Worm (Caenorhabditis elegans): Measurements from ENCODE around the gene rfc-2.

ce11 chrIV:1385500-1385899 lies 38.4 kb downstream of the rfc-2 start:
- TF ChIP-seq jun-1 (tag; optimal IDR thresholded peaks at IDR 0.05) (no peak), nhr-76 (tag; optimal IDR thresholded peaks at IDR 0.05) (no peak), ama-1 (optimal IDR thresholded peaks at IDR 0.05) (no peak), zag-1 (tag; optimal IDR thresholded peaks at IDR 0.05) (no peak), elt-1 (tag; optimal IDR thresholded peaks at IDR 0.05) (no peak), tbx-2 (tag; optimal IDR thresholded peaks at IDR 0.05) (no peak), unc-39 (tag; optimal IDR thresholded peaks at IDR 0.05) (no peak), snpc-4 (tag; optimal IDR thresholded peaks at IDR 0.05) (no peak), lsy-12 (tag; optimal IDR thresholded peaks at IDR 0.05) (no peak), pha-4 (tag; optimal IDR thresholded peaks at IDR 0.05) (no peak), ceh-28 (tag; optimal IDR thresholded peaks at IDR 0.05) (no peak)

Measured in whole organism, L3 larva.